Worm (Caenorhabditis elegans): ENCODE measurements around the gene Y50E8A.11.
A peak's percentile ranks its signal among the peaks of the same experiment; 100 is the strongest.

Gene Y50E8A.11

DNA sequence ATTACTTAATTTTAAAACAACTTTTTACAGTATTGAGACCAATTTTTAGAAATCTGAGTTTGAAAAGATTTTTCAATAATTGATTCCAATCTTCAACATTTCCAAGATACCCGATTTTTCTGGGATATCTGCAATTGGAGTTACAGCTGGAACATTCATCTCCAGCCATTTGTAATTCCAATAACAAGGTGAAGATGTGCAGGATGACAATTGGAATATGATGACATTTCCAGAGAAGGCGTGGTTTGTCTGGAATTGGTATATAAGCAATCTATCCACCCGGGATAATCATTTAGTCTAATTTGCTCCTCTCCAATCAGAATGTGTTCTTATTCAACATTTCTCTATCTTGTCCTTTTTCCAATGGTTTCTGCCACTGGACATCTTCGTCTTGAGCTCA, at the start of gene Y50E8A.11:
Gene Y50E8A.11, plus strand, starts transcription at position 301 of the 400 bp plus-strand sequence.
- no peak for TF ChIP-seq cebp-2 (GFP tag; IDR thresholded peaks at IDR 0.05)
- no peak for TF ChIP-seq aptf-3 (GFP tag; IDR thresholded peaks at IDR 0.05)
- no peak for TF ChIP-seq C17E4.6 (GFP tag; IDR thresholded peaks at IDR 0.05)
- no peak for TF ChIP-seq Y53G8AR.9 (GFP tag; conservative IDR thresholded peaks at IDR 0.05)
- TF ChIP-seq ztf-3 (GFP tag; optimal IDR thresholded peaks at IDR 0.05), result no peak
- no peak for TF ChIP-seq tlf-1 (GFP tag; optimal IDR thresholded peaks at IDR 0.05)
- no peak for TF ChIP-seq lin-40 (tag; optimal IDR thresholded peaks at IDR 0.05)
- no peak for TF ChIP-seq B0261.1 (tag; optimal IDR thresholded peaks at IDR 0.05)
- no peak for TF ChIP-seq F57A8.1 (GFP tag; optimal IDR thresholded peaks at IDR 0.05)

- TF ChIP-seq rec-8 (tag; optimal IDR thresholded peaks at IDR 0.05) (no peak), dpl-1 (GFP tag; optimal IDR thresholded peaks at IDR 0.05) (peak; percentile 41), mxl-1 (tag; optimal IDR thresholded peaks at IDR 0.05) (no peak), snpc-3.4 (tag; optimal IDR thresholded peaks at IDR 0.05) (peak; percentile 5), C06A6.2 (GFP tag; conservative IDR thresholded peaks at IDR 0.05) (no peak), lsl-1 (GFP tag; optimal IDR thresholded peaks at IDR 0.05) (peak; percentile 22), zim-3 (tag; optimal IDR thresholded peaks at IDR 0.05) (no peak), B0035.1 (tag; optimal IDR thresholded peaks at IDR 0.05) (no peak), rpc-1 (optimal IDR thresholded peaks at IDR 0.05) (no peak), rpc-1 (tag; optimal IDR thresholded peaks at IDR 0.05) (no peak), lin-54 (GFP tag; optimal IDR thresholded peaks at IDR 0.05) (peak; percentile 35), madf-10 (tag; optimal IDR thresholded peaks at IDR 0.05) (no peak), ZK185.1 (tag; optimal IDR thresholded peaks at IDR 0.05; ENCODE audit: poor library complexity, severe bottlenecking) (no peak), fkh-3 (tag; optimal IDR thresholded peaks at IDR 0.05) (no peak), F23B12.7 (tag; optimal IDR thresholded peaks at IDR 0.05; ENCODE audit: insufficient read depth) (no peak), Y56A3A.18 (GFP tag; IDR thresholded peaks at IDR 0.05) (no peak), nfya-1 (tag; optimal IDR thresholded peaks at IDR 0.05; ENCODE audit: borderline replicate concordance, insufficient read depth) (no peak), tbx-9 (tag; optimal IDR thresholded peaks at IDR 0.05; ENCODE audit: borderline replicate concordance) (no peak), mcd-1 (GFP tag; IDR thresholded peaks at IDR 0.05) (peak; percentile 79), egrh-3 (GFP tag; IDR thresholded peaks at IDR 0.05) (no peak), hmg-20 (GFP tag; IDR thresholded peaks at IDR 0.05) (no peak), rcor-1 (GFP tag; IDR thresholded peaks at IDR 0.05) (no peak), ceh-40 (GFP tag; IDR thresholded peaks at IDR 0.05) (no peak), efl-1 (GFP tag; optimal IDR thresholded peaks at IDR 0.05) (peak; percentile 78), madf-3 (GFP tag; IDR thresholded peaks at IDR 0.05) (no peak), lin-35 (GFP tag; optimal IDR thresholded peaks at IDR 0.05) (peak in 1 of 3 experiments; percentile 72), unc-130 (GFP tag; optimal IDR thresholded peaks at IDR 0.05) (no peak), ztf-6 (GFP tag; IDR thresholded peaks at IDR 0.05) (no peak)
These were observed 47.0 kb upstream of the Y50E8A.11 start, which contains the start of gene unc-61 for ce11 chrV:14734187-14734765. unc-61 (minus strand) TSS chrV:14734237.

ce11 chrV:14736851-14737250, 44.4 kb upstream of the Y50E8A.11 start, which contains the start of gene Y50E8A.5:
Y50E8A.5 (minus strand) TSS chrV:14736951.
- TF ChIP-seq lir-1 (GFP tag; conservative IDR thresholded peaks at IDR 0.05), result no peak
- no peak for TF ChIP-seq F49E8.2 (tag; optimal IDR thresholded peaks at IDR 0.05; ENCODE audit: insufficient read depth)
- no peak for TF ChIP-seq unc-130 (GFP tag; optimal IDR thresholded peaks at IDR 0.05)
- no peak for TF ChIP-seq atf-7 (tag; optimal IDR thresholded peaks at IDR 0.05)
- no peak for TF ChIP-seq cebp-2 (GFP tag; IDR thresholded peaks at IDR 0.05)
- no peak for TF ChIP-seq xnd-1 (tag; optimal IDR thresholded peaks at IDR 0.05)
- no peak for TF ChIP-seq sea-2 (GFP tag; IDR thresholded peaks at IDR 0.05)
